Fruit fly (Drosophila melanogaster): ENCODE data around the gene CG5861.
A peak's percentile ranks its signal among the peaks of the same experiment; 100 is the strongest.

CG5861 gene

dm6 chr2L:16307026-16307703 lies at the start of gene CG5861, which contains the start of gene Syx5:
CG5861 (minus strand) TSS chr2L:16307298.
Syx5 (plus strand) TSS chr2L:16307346.
- TF ChIP-seq EcR (GFP tag; optimal IDR thresholded peaks at IDR 0.05) (no peak), pan (optimal IDR thresholded peaks at IDR 0.05) (no peak), psq (optimal IDR thresholded peaks at IDR 0.05) (no peak), Dll (optimal IDR thresholded peaks at IDR 0.05) (no peak), CG8478 (optimal IDR thresholded peaks at IDR 0.05) (no peak)

- TF ChIP-seq usp (GFP tag; optimal IDR thresholded peaks at IDR 0.05) = no peak
- no peak for TF ChIP-seq CG8478 (optimal IDR thresholded peaks at IDR 0.05)
- no peak for TF ChIP-seq psq (optimal IDR thresholded peaks at IDR 0.05)
- no peak for TF ChIP-seq pan (optimal IDR thresholded peaks at IDR 0.05)
- TF ChIP-seq EcR (GFP tag; optimal IDR thresholded peaks at IDR 0.05) = no peak
- no peak for TF ChIP-seq Dll (optimal IDR thresholded peaks at IDR 0.05)
Observed at dm6 chr2L:16356249-16357025, 49.3 kb upstream of the CG5861 start, which contains the start of gene CaBP1. CaBP1 (minus strand) TSS chr2L:16356735.

- TF ChIP-seq psq (optimal IDR thresholded peaks at IDR 0.05) = no peak
- TF ChIP-seq Dll (optimal IDR thresholded peaks at IDR 0.05) = no peak
- TF ChIP-seq CG8478 (optimal IDR thresholded peaks at IDR 0.05) = no peak
- no peak for TF ChIP-seq pan (optimal IDR thresholded peaks at IDR 0.05)
- TF ChIP-seq EcR (GFP tag; optimal IDR thresholded peaks at IDR 0.05) = no peak
- TF ChIP-seq usp (GFP tag; optimal IDR thresholded peaks at IDR 0.05) = no peak
Observed at dm6 chr2L:16353765-16354164, 46.7 kb upstream of the CG5861 start.

- TF ChIP-seq CG8478 (optimal IDR thresholded peaks at IDR 0.05) (no peak), Dll (optimal IDR thresholded peaks at IDR 0.05) (no peak)
Observed at dm6 chr2L:16352585-16353580, 45.8 kb upstream of the CG5861 start, which contains the start of the genes Hyls1, chif and CG4455. Hyls1 (minus strand) TSS chr2L:16352628. chif (minus strand) TSS chr2L:16352628. CG4455 (plus strand) TSS chr2L:16352934.

- TF ChIP-seq pan (optimal IDR thresholded peaks at IDR 0.05) = no peak
- TF ChIP-seq psq (optimal IDR thresholded peaks at IDR 0.05) = no peak
- no peak for TF ChIP-seq EcR (GFP tag; optimal IDR thresholded peaks at IDR 0.05)
- TF ChIP-seq CG8478 (optimal IDR thresholded peaks at IDR 0.05) = no peak
- no peak for TF ChIP-seq Dll (optimal IDR thresholded peaks at IDR 0.05)
- TF ChIP-seq usp (GFP tag; optimal IDR thresholded peaks at IDR 0.05) = no peak
Observed at dm6 chr2L:16351805-16352584, 44.9 kb upstream of the CG5861 start.

- peak; percentile 75 for TF ChIP-seq psq (optimal IDR thresholded peaks at IDR 0.05)
- TF ChIP-seq Dll (optimal IDR thresholded peaks at IDR 0.05) = no peak
Observed at dm6 chr2L:16350742-16351568, 43.9 kb upstream of the CG5861 start.

- no peak for TF ChIP-seq pan (optimal IDR thresholded peaks at IDR 0.05)
- TF ChIP-seq Dll (optimal IDR thresholded peaks at IDR 0.05) = no peak
Observed at dm6 chr2L:16350160-16350633, 43.1 kb upstream of the CG5861 start.

dm6 chr2L:16342224-16342623 lies 35.1 kb upstream of the CG5861 start, which contains the start of gene CG44405:
CG44405 (minus strand) TSS chr2L:16342324.
- TF ChIP-seq usp (GFP tag; optimal IDR thresholded peaks at IDR 0.05) (no peak), EcR (GFP tag; optimal IDR thresholded peaks at IDR 0.05) (no peak), pan (optimal IDR thresholded peaks at IDR 0.05) (no peak), psq (optimal IDR thresholded peaks at IDR 0.05) (no peak), Dll (optimal IDR thresholded peaks at IDR 0.05) (no peak), CG8478 (optimal IDR thresholded peaks at IDR 0.05) (no peak)

- TF ChIP-seq CG8478 (optimal IDR thresholded peaks at IDR 0.05) (no peak), pan (optimal IDR thresholded peaks at IDR 0.05) (no peak), Dll (optimal IDR thresholded peaks at IDR 0.05) (no peak), EcR (GFP tag; optimal IDR thresholded peaks at IDR 0.05) (no peak)
Observed at dm6 chr2L:16340268-16340667, 33.2 kb upstream of the CG5861 start, which contains the start of gene CG42266. CG42266 (minus strand) TSS chr2L:16340368.

dm6 chr2L:16337785-16338184 lies 30.7 kb upstream of the CG5861 start, which contains the start of gene CG31817:
CG31817 (minus strand) TSS chr2L:16337885.
- no peak for TF ChIP-seq psq (optimal IDR thresholded peaks at IDR 0.05)
- TF ChIP-seq CG8478 (optimal IDR thresholded peaks at IDR 0.05) = no peak
- TF ChIP-seq EcR (GFP tag; optimal IDR thresholded peaks at IDR 0.05) = no peak
- TF ChIP-seq usp (GFP tag; optimal IDR thresholded peaks at IDR 0.05) = no peak
- TF ChIP-seq pan (optimal IDR thresholded peaks at IDR 0.05) = no peak
- TF ChIP-seq Dll (optimal IDR thresholded peaks at IDR 0.05) = no peak
